Worm (Caenorhabditis elegans) whole organism, L4/young adult: ENCODE measurements around the gene ifas-3.

Experiments
- W03F9.2 ChIP-seq: fragments of 150-350 bp; optimal IDR thresholded peaks from 2 replicates; lab custom pipeline; 2014; ENCODE audit warnings: missing biosample characterization, missing genetic modification characterization
- dao-5 ChIP-seq: sonication (generic microtip); optimal IDR thresholded peaks from 2 replicates; lab custom pipeline; 2016; ENCODE audit warnings: missing genotype, missing genetic modification characterization, moderate library complexity, missing compliant biosample characterization
- him-1 ChIP-seq: sonication (generic microtip); optimal IDR thresholded peaks from 2 replicates; lab custom pipeline; 2016; ENCODE audit warnings: missing genotype, missing genetic modification reagents, missing genetic modification characterization, missing compliant biosample characterization

ifas-3 gene

ce11 chrIV:15908251-15908650 is 42.4 kb downstream of the ifas-3 start:
- no peak for TF ChIP-seq W03F9.2 (tag; lab: Kevin White, UChicago)
- no peak for TF ChIP-seq dao-5
- no peak for TF ChIP-seq him-1

ce11 chrIV:15906059-15906632 is 44.5 kb downstream of the ifas-3 start, which contains the start of gene srv-15:
Gene srv-15 (plus strand): TSS chrIV:15906582.
- TF ChIP-seq dao-5: no peak
- no peak for TF ChIP-seq W03F9.2 (tag; lab: Kevin White, UChicago)
- no peak for TF ChIP-seq him-1

- TF ChIP-seq dao-5: no peak
- TF ChIP-seq W03F9.2 (tag; lab: Kevin White, UChicago): no peak
- no peak for TF ChIP-seq him-1
Observed at ce11 chrIV:15901123-15901522, 49.6 kb downstream of the ifas-3 start, which contains the start of gene Y105C5B.5. Gene Y105C5B.5 (minus strand): TSS chrIV:15901225.

ce11 chrIV:15900158-15900557 is 50.5 kb downstream of the ifas-3 start:
- TF ChIP-seq dao-5 (no peak), him-1 (no peak), W03F9.2 (tag; lab: Kevin White, UChicago) (no peak)
